Fruit fly (Drosophila melanogaster): ENCODE results near the gene CG14434.

The CG14434 gene

dm6 chrX:6824203-6824602 is 42.8 kb downstream of the CG14434 start, which contains the start of gene nonC (continued):
- peak; percentile 92 for TF ChIP-seq knrl (GFP tag; IDR thresholded peaks at IDR 0.05; ENCODE audit: partially characterized antibody)
- TF ChIP-seq Dll (GFP tag; IDR thresholded peaks at IDR 0.05; ENCODE audit: partially characterized antibody), result peak; percentile 95
- peak; percentile 91 for TF ChIP-seq sna (GFP tag; IDR thresholded peaks at IDR 0.05; ENCODE audit: partially characterized antibody)
- TF ChIP-seq cg (GFP tag; optimal IDR thresholded peaks at IDR 0.05), result peak; percentile 11
- peak; percentile 85 for TF ChIP-seq Sin3A (optimal IDR thresholded peaks at IDR 0.05)
- peak; percentile 70; the same call in 2 of the 3 replicates for TF ChIP-seq mld (GFP tag; IDR thresholded peaks at IDR 0.05; ENCODE audit: partially characterized antibody)
- peak; percentile 37 for TF ChIP-seq stwl (tag; optimal IDR thresholded peaks at IDR 0.05)
- no peak for TF ChIP-seq Pdp1 (GFP tag; optimal IDR thresholded peaks at IDR 0.05)
- peak; percentile 70 for TF ChIP-seq pzg (GFP tag; optimal IDR thresholded peaks at IDR 0.05)
- peak; percentile 89 for TF ChIP-seq Bgb (GFP tag; IDR thresholded peaks at IDR 0.05; ENCODE audit: partially characterized antibody)
- no peak for TF ChIP-seq CG14050 (GFP tag; IDR thresholded peaks at IDR 0.05)
- TF ChIP-seq CG6683 (GFP tag; optimal IDR thresholded peaks at IDR 0.05), result no peak
- TF ChIP-seq CG15514 (GFP tag; optimal IDR thresholded peaks at IDR 0.05), result peak; percentile 55
- peak; percentile 91 for TF ChIP-seq Sry-β (GFP tag; optimal IDR thresholded peaks at IDR 0.05)
- no peak for TF ChIP-seq CG4730 (GFP tag; IDR thresholded peaks at IDR 0.05)
- TF ChIP-seq CG14860 (GFP tag; IDR thresholded peaks at IDR 0.05; ENCODE audit: partially characterized antibody), result peak; percentile 90
- TF ChIP-seq chinmo (GFP tag; IDR thresholded peaks at IDR 0.05; ENCODE audit: partially characterized antibody), result peak; percentile 72; the same call in 2 of the 4 replicates
- TF ChIP-seq Dref (GFP tag; IDR thresholded peaks at IDR 0.05), result peak; percentile 67
- peak; percentile 78 for TF ChIP-seq CG6791 (GFP tag; IDR thresholded peaks at IDR 0.05; ENCODE audit: partially characterized antibody)
- TF ChIP-seq ssp (GFP tag; IDR thresholded peaks at IDR 0.05), result peak; percentile 33; the same call in 1 of the 2 replicates
- TF ChIP-seq inv (GFP tag; IDR thresholded peaks at IDR 0.05; ENCODE audit: partially characterized antibody), result peak; percentile 88
- TF ChIP-seq CG3847 (GFP tag; IDR thresholded peaks at IDR 0.05), result no peak
- peak; percentile 89 for TF ChIP-seq CG34224 (GFP tag; IDR thresholded peaks at IDR 0.05; ENCODE audit: partially characterized antibody)
- TF ChIP-seq tna (GFP tag; IDR thresholded peaks at IDR 0.05; ENCODE audit: partially characterized antibody), result peak; percentile 84
- TF ChIP-seq vnd (GFP tag; IDR thresholded peaks at IDR 0.05; ENCODE audit: partially characterized antibody), result peak; percentile 88
- no peak for TF ChIP-seq jing (GFP tag; optimal IDR thresholded peaks at IDR 0.05)
- TF ChIP-seq h (optimal IDR thresholded peaks at IDR 0.05), result no peak
- peak; percentile 85 for TF ChIP-seq bbx (GFP tag; IDR thresholded peaks at IDR 0.05; ENCODE audit: partially characterized antibody)
- peak; percentile 51 for TF ChIP-seq MBD-R2 (GFP tag; IDR thresholded peaks at IDR 0.05)
- TF ChIP-seq Atf3 (GFP tag; optimal IDR thresholded peaks at IDR 0.05), result no peak
- no peak for TF ChIP-seq CG12071 (GFP tag; optimal IDR thresholded peaks at IDR 0.05)
- no peak for TF ChIP-seq ara (GFP tag; IDR thresholded peaks at IDR 0.05)
- TF ChIP-seq nmo (GFP tag; optimal IDR thresholded peaks at IDR 0.05), result peak; percentile 27
- no peak for TF ChIP-seq gcm2 (GFP tag; optimal IDR thresholded peaks at IDR 0.05)
- peak; percentile 57 for TF ChIP-seq CG14710 (tag; optimal IDR thresholded peaks at IDR 0.05)
- no peak for TF ChIP-seq CG18476 (GFP tag; optimal IDR thresholded peaks at IDR 0.05)
- peak; percentile 4 for TF ChIP-seq CG17802 (tag; optimal IDR thresholded peaks at IDR 0.05)
- peak; percentile 90 for TF ChIP-seq CG16813 (GFP tag; IDR thresholded peaks at IDR 0.05; ENCODE audit: partially characterized antibody)
- TF ChIP-seq CG4617 (GFP tag; optimal IDR thresholded peaks at IDR 0.05; ENCODE audit: borderline replicate concordance), result peak; percentile 40
- peak; percentile 87 for TF ChIP-seq nerfin-2 (GFP tag; IDR thresholded peaks at IDR 0.05; ENCODE audit: partially characterized antibody)
- peak; percentile 87 for TF ChIP-seq amos (GFP tag; IDR thresholded peaks at IDR 0.05; ENCODE audit: partially characterized antibody)
- TF ChIP-seq E2f2 (GFP tag; IDR thresholded peaks at IDR 0.05), result peak; percentile 87
- peak; percentile 78 for TF ChIP-seq zen2 (GFP tag; IDR thresholded peaks at IDR 0.05; ENCODE audit: partially characterized antibody)
- TF ChIP-seq Doc3 (GFP tag; IDR thresholded peaks at IDR 0.05; ENCODE audit: partially characterized antibody), result peak; percentile 84
- TF ChIP-seq YL-1 (GFP tag; optimal IDR thresholded peaks at IDR 0.05), result peak; percentile 28
